Worm (Caenorhabditis elegans): ENCODE data around the gene sre-28.
"Not testable (repeated sequence)": the region's sequence is repeated elsewhere in the genome, so short reads cannot be mapped to it uniquely, and the experiment has no call there.

The sre-28 gene

ce11 chrV:9980731-9981483, 36.7 kb downstream of the sre-28 start, which contains the start of the genes ruvb-1 and tofu-1:
ruvb-1 (minus strand) TSS chrV:9980802.
tofu-1 (plus strand) TSS chrV:9981147.
- peak; percentile 77 for TF ChIP-seq vab-7 (GFP tag; IDR thresholded peaks at IDR 0.05)
- TF ChIP-seq nhr-42 (GFP tag; IDR thresholded peaks at IDR 0.05) = peak; percentile 78; the same call in 1 of the 2 replicates
- peak; percentile 16 for TF ChIP-seq nhr-77 (tag; optimal IDR thresholded peaks at IDR 0.05)
- peak; percentile 82 for TF ChIP-seq tra-1 (GFP tag; IDR thresholded peaks at IDR 0.05)
- TF ChIP-seq lsy-2 (tag; optimal IDR thresholded peaks at IDR 0.05) = peak in 1 of 2 experiments; percentile 73
- TF ChIP-seq lim-7 (GFP tag; IDR thresholded peaks at IDR 0.05) = 0 out of 2 replicates have a peak, but pooled peaks have one; percentile 29
- TF ChIP-seq unc-130 (GFP tag; optimal IDR thresholded peaks at IDR 0.05) = peak; percentile 67
- peak; percentile 78 for TF ChIP-seq rbr-2 (tag; optimal IDR thresholded peaks at IDR 0.05)
- TF ChIP-seq jun-1 (tag; optimal IDR thresholded peaks at IDR 0.05) = peak; percentile 15
- TF ChIP-seq spr-1 (tag; optimal IDR thresholded peaks at IDR 0.05) = peak; percentile 56
- peak; percentile 63 for TF ChIP-seq hlh-30 (tag; optimal IDR thresholded peaks at IDR 0.05; ENCODE audit: insufficient read depth)
- TF ChIP-seq nhr-28 (tag; optimal IDR thresholded peaks at IDR 0.05) = peak; percentile 50
- peak; percentile 65; the same call in 1 of the 2 replicates for TF ChIP-seq php-3 (GFP tag; IDR thresholded peaks at IDR 0.05)
- peak in 1 of 2 experiments; percentile 48 for TF ChIP-seq unc-62 (GFP tag; optimal IDR thresholded peaks at IDR 0.05 in 1 of 2)
- TF ChIP-seq unc-62, pha-4 (tag; optimal IDR thresholded peaks at IDR 0.05): not testable (repeated sequence)
- TF ChIP-seq mdl-1 (tag; optimal IDR thresholded peaks at IDR 0.05) = peak; percentile 0 to 4
- TF ChIP-seq pha-4 (GFP tag; IDR thresholded peaks at IDR 0.05) = peak; percentile 90
- peak; percentile 71 for TF ChIP-seq ctbp-1 (GFP tag; IDR thresholded peaks at IDR 0.05)
- TF ChIP-seq dve-1 (tag; optimal IDR thresholded peaks at IDR 0.05; ENCODE audit: insufficient read depth) = peak; percentile 88
- TF ChIP-seq nhr-102 (tag; optimal IDR thresholded peaks at IDR 0.05) = peak; percentile 58
- TF ChIP-seq mep-1 (tag; optimal IDR thresholded peaks at IDR 0.05) = peak; percentile 88
- peak; percentile 35 for TF ChIP-seq ztf-7 (tag; optimal IDR thresholded peaks at IDR 0.05)
- peak; percentile 63 for TF ChIP-seq dpl-1 (GFP tag; optimal IDR thresholded peaks at IDR 0.05)
- TF ChIP-seq egl-43 (GFP tag; IDR thresholded peaks at IDR 0.05) = peak; percentile 78
- peak; percentile 75 for TF ChIP-seq ceh-44 (GFP tag; IDR thresholded peaks at IDR 0.05)
- TF ChIP-seq aha-1 (tag) = peak; percentile 40
- TF ChIP-seq mxl-3 (GFP tag; optimal IDR thresholded peaks at IDR 0.05) = peak; percentile 45
- peak; percentile 72; the same call in 1 of the 2 replicates for TF ChIP-seq zfp-3 (GFP tag; conservative IDR thresholded peaks at IDR 0.05)
- TF ChIP-seq T20F7.1 (GFP tag; optimal IDR thresholded peaks at IDR 0.05) = peak; percentile 66
- TF ChIP-seq T26A8.4 (GFP tag; IDR thresholded peaks at IDR 0.05) = peak; percentile 85
- peak; percentile 64; the same call in 1 of the 2 replicates for TF ChIP-seq mdt-29 (GFP tag; IDR thresholded peaks at IDR 0.05)
- TF ChIP-seq ceh-20 (GFP tag; IDR thresholded peaks at IDR 0.05) = peak; percentile 81
- TF ChIP-seq Y48G9A.11 (GFP tag; IDR thresholded peaks at IDR 0.05) = 0 out of 2 replicates have a peak, but pooled peaks have one; percentile 32
- TF ChIP-seq ZK337.2 (GFP tag; IDR thresholded peaks at IDR 0.05) = 0 out of 2 replicates have a peak, but pooled peaks have one; percentile 22
- peak; percentile 67 for TF ChIP-seq hlh-11 (tag; optimal IDR thresholded peaks at IDR 0.05)
- TF ChIP-seq madf-9 (GFP tag; conservative IDR thresholded peaks at IDR 0.05) = peak; percentile 74
- peak; percentile 75 for TF ChIP-seq mes-2 (tag; optimal IDR thresholded peaks at IDR 0.05; ENCODE audit: poor library complexity, severe bottlenecking)
- peak; percentile 73 for TF ChIP-seq lin-13 (GFP tag; optimal IDR thresholded peaks at IDR 0.05)
- peak; percentile 93 for TF ChIP-seq hmg-1.1 (GFP tag; IDR thresholded peaks at IDR 0.05)
- TF ChIP-seq nhr-25 (tag; optimal IDR thresholded peaks at IDR 0.05; ENCODE audit: borderline replicate concordance, insufficient read depth) = peak; percentile 38
- peak; percentile 36 for TF ChIP-seq F37D6.2 (tag; optimal IDR thresholded peaks at IDR 0.05)
- TF ChIP-seq lin-38 (GFP tag; IDR thresholded peaks at IDR 0.05) = peak; percentile 91
- peak; percentile 76 for TF ChIP-seq dmd-6 (GFP tag; IDR thresholded peaks at IDR 0.05)
- TF ChIP-seq zfp-2 (tag; optimal IDR thresholded peaks at IDR 0.05) = peak; percentile 37
- peak; percentile 73 for TF ChIP-seq dmd-9 (GFP tag; IDR thresholded peaks at IDR 0.05)
- 0 out of 2 replicates have a peak, but pooled peaks have one; percentile 38 for TF ChIP-seq lin-29 (GFP tag; IDR thresholded peaks at IDR 0.05)
- peak; percentile 51; the same call in 1 of the 2 replicates for TF ChIP-seq set-16 (GFP tag; IDR thresholded peaks at IDR 0.05)

Data from whole organism, L4 larva.